Fruit fly (Drosophila melanogaster) whole organism, adult: Measurements from ENCODE around the gene CG43799.

ENCODE experiments used
- CG11617 ChIP-seq: fragments of 200-800 bp; sonication (Bioruptor generic); optimal IDR thresholded peaks from 2 replicates; lab custom pipeline; 2017; ENCODE audit warnings: mild to moderate bottlenecking, missing biosample characterization, missing genetic modification reagents, missing genetic modification characterization
- CG12768 ChIP-seq: fragments of 200-800 bp; sonication (Bioruptor generic); optimal IDR thresholded peaks from 2 replicates; lab custom pipeline; 2017; ENCODE audit warnings: missing biosample characterization, missing genetic modification characterization, mild to moderate bottlenecking, moderate library complexity, missing genetic modification reagents
- CG1620 ChIP-seq: fragments of 200-800 bp; sonication (Bioruptor generic); optimal IDR thresholded peaks from 2 replicates; lab custom pipeline; 2016; ENCODE audit warnings: missing biosample characterization, missing genetic modification characterization
- CG33017 ChIP-seq: fragments of 200-800 bp; sonication (Bioruptor generic); optimal IDR thresholded peaks from 2 replicates; lab custom pipeline; 2018; ENCODE audit warnings: missing biosample characterization, mild to moderate bottlenecking, missing genetic modification characterization, moderate library complexity
- CG5204 ChIP-seq: fragments of 200-800 bp; sonication (Bioruptor generic); optimal IDR thresholded peaks from 2 replicates; lab custom pipeline; 2016; ENCODE audit warnings: missing biosample characterization, missing genetic modification characterization
- CG7045 ChIP-seq: fragments of 200-800 bp; sonication (Bioruptor generic); optimal IDR thresholded peaks from 2 replicates; lab custom pipeline; 2017; ENCODE audit warnings: missing biosample characterization, mild to moderate bottlenecking, missing genetic modification characterization
- CG7101 ChIP-seq: fragments of 200-800 bp; sonication (Bioruptor generic); optimal IDR thresholded peaks from 2 replicates; lab custom pipeline; 2018; ENCODE audit warnings: missing biosample characterization, mild to moderate bottlenecking, missing genetic modification characterization, moderate library complexity
- Clk ChIP-seq: fragments of 200-800 bp; sonication (Bioruptor generic); optimal IDR thresholded peaks from 2 replicates; lab custom pipeline; 2017; ENCODE audit warnings: missing biosample characterization, missing genetic modification characterization
- Crg-1 ChIP-seq: fragments of 200-800 bp; sonication (Bioruptor generic); optimal IDR thresholded peaks from 2 replicates; lab custom pipeline; 2016; ENCODE audit warnings: missing biosample characterization, missing genetic modification characterization
- Hr96 ChIP-seq: fragments of 200-800 bp; sonication (Bioruptor generic); optimal IDR thresholded peaks from 2 replicates; lab custom pipeline; 2016; ENCODE audit warnings: missing biosample characterization, missing genetic modification characterization
- Mnt ChIP-seq: fragments of 200-800 bp; sonication (Bioruptor generic); optimal IDR thresholded peaks from 2 replicates; lab custom pipeline; 2016; ENCODE audit warnings: missing biosample characterization, mild to moderate bottlenecking, missing genetic modification characterization
- bab1 ChIP-seq: fragments of 200-800 bp; sonication (Bioruptor generic); optimal IDR thresholded peaks from 3 replicates; lab custom pipeline; 2019; ENCODE audit warnings: missing biosample characterization, mild to moderate bottlenecking, missing genetic modification characterization, moderate library complexity
- cic ChIP-seq: fragments of 200-800 bp; sonication (Bioruptor generic); optimal IDR thresholded peaks from 2 replicates; lab custom pipeline; 2017; ENCODE audit warnings: missing biosample characterization, mild to moderate bottlenecking, missing genetic modification characterization, moderate library complexity
- cnc ChIP-seq, 2 experiments: fragments of >200 bp; optimal IDR thresholded peaks; 2 replicates each; lab custom pipeline; 2017
- kay ChIP-seq: fragments of 200-800 bp; sonication (Bioruptor generic); peaks from one replicate; lab custom pipeline; 2016; ENCODE audit warnings: missing biosample characterization, missing genetic modification characterization, borderline replicate concordance
- ovo ChIP-seq: fragments of 200-800 bp; sonication (Bioruptor generic); optimal IDR thresholded peaks from 2 replicates; lab custom pipeline; 2016; ENCODE audit warnings: missing biosample characterization, missing genetic modification characterization
- pad ChIP-seq: fragments of 200-800 bp; sonication (Bioruptor generic); optimal IDR thresholded peaks from 3 replicates; lab custom pipeline; 2017; ENCODE audit warnings: missing biosample characterization, missing genetic modification characterization, mild to moderate bottlenecking, moderate library complexity, missing genetic modification reagents
- tj ChIP-seq: fragments of 200-800 bp; sonication (Bioruptor generic); optimal IDR thresholded peaks from 3 replicates; lab custom pipeline; 2017; ENCODE audit warnings: missing biosample characterization, mild to moderate bottlenecking, missing genetic modification characterization, moderate library complexity
- toe ChIP-seq: fragments of 200-800 bp; sonication (Bioruptor generic); optimal IDR thresholded peaks from 2 replicates; lab custom pipeline; 2016; ENCODE audit warnings: missing biosample characterization, missing genetic modification characterization

The CG43799 gene

dm6 chr2L:7259500-7259899, 32.0 kb downstream of the CG43799 start:
- TF ChIP-seq ovo (GFP tag; lab: Kevin White, UChicago) (no peak), cic (GFP tag; lab: Kevin White, UChicago) (no peak), bab1 (GFP tag; lab: Kevin White, UChicago) (no peak), CG7101 (tag; lab: Kevin White, UChicago) (no peak), CG12768 (GFP tag; lab: Kevin White, UChicago) (no peak), Clk (no peak), Hr96 (GFP tag; lab: Kevin White, UChicago) (no peak), toe (no peak), CG7045 (no peak), Mnt (GFP tag; lab: Kevin White, UChicago) (no peak), CG5204 (no peak), kay (GFP tag; lab: Kevin White, UChicago) (no peak)

- TF ChIP-seq kay (GFP tag; lab: Kevin White, UChicago) (peak; percentile 72), CG33017 (no peak), CG7045 (no peak), cnc (optimal IDR thresholded peaks at IDR 0.05; lab: Kevin White, UChicago) (no peak), CG1620 (GFP tag; lab: Kevin White, UChicago) (no peak), ovo (GFP tag; lab: Kevin White, UChicago) (no peak), cic (GFP tag; lab: Kevin White, UChicago) (no peak)
Observed at dm6 chr2L:7260251-7260650, 32.7 kb downstream of the CG43799 start.

- TF ChIP-seq cnc (optimal IDR thresholded peaks at IDR 0.05; lab: Kevin White, UChicago) (no peak), Mnt (GFP tag; lab: Kevin White, UChicago) (no peak), Hr96 (GFP tag; lab: Kevin White, UChicago) (no peak), Crg-1 (GFP tag; lab: Kevin White, UChicago) (no peak)
Observed at dm6 chr2L:7261989-7262388, 34.5 kb downstream of the CG43799 start.

dm6 chr2L:7262580-7262979, 35.0 kb downstream of the CG43799 start:
- TF ChIP-seq CG5204 (no peak), CG7101 (tag; lab: Kevin White, UChicago) (no peak), Mnt (GFP tag; lab: Kevin White, UChicago) (no peak), toe (no peak), kay (GFP tag; lab: Kevin White, UChicago) (no peak), CG12768 (GFP tag; lab: Kevin White, UChicago) (no peak), bab1 (GFP tag; lab: Kevin White, UChicago) (no peak), tj (GFP tag; lab: Kevin White, UChicago) (no peak), pad (GFP tag; lab: Kevin White, UChicago) (no peak), CG33017 (no peak), CG1620 (GFP tag; lab: Kevin White, UChicago) (no peak), Clk (no peak), Crg-1 (GFP tag; lab: Kevin White, UChicago) (no peak), CG11617 (GFP tag; lab: Kevin White, UChicago) (no peak)

- TF ChIP-seq CG5204, result no peak
- no peak for TF ChIP-seq Mnt (GFP tag; lab: Kevin White, UChicago)
- TF ChIP-seq kay (GFP tag; lab: Kevin White, UChicago), result no peak
- no peak for TF ChIP-seq Hr96 (GFP tag; lab: Kevin White, UChicago)
- TF ChIP-seq pad (GFP tag; lab: Kevin White, UChicago), result no peak
- TF ChIP-seq Crg-1 (GFP tag; lab: Kevin White, UChicago), result no peak
- no peak for TF ChIP-seq Clk
- TF ChIP-seq CG33017, result no peak
- no peak for TF ChIP-seq ovo (GFP tag; lab: Kevin White, UChicago)
- no peak for TF ChIP-seq CG1620 (GFP tag; lab: Kevin White, UChicago)
- TF ChIP-seq tj (GFP tag; lab: Kevin White, UChicago), result no peak
- no peak for TF ChIP-seq CG12768 (GFP tag; lab: Kevin White, UChicago)
- TF ChIP-seq cic (GFP tag; lab: Kevin White, UChicago), result no peak
- TF ChIP-seq CG11617 (GFP tag; lab: Kevin White, UChicago), result no peak
- TF ChIP-seq toe, result no peak
Observed at dm6 chr2L:7264396-7264795, 36.9 kb downstream of the CG43799 start.

dm6 chr2L:7264885-7265540, 37.5 kb downstream of the CG43799 start:
- no peak for TF ChIP-seq tj (GFP tag; lab: Kevin White, UChicago)
- TF ChIP-seq CG1620 (GFP tag; lab: Kevin White, UChicago), result no peak
- no peak for TF ChIP-seq CG7101 (tag; lab: Kevin White, UChicago)
- no peak for TF ChIP-seq Clk
- no peak for TF ChIP-seq Hr96 (GFP tag; lab: Kevin White, UChicago)
- TF ChIP-seq cic (GFP tag; lab: Kevin White, UChicago), result no peak
- TF ChIP-seq CG7045, result no peak
- no peak for TF ChIP-seq CG11617 (GFP tag; lab: Kevin White, UChicago)
- no peak for TF ChIP-seq pad (GFP tag; lab: Kevin White, UChicago)

- TF ChIP-seq cnc (optimal IDR thresholded peaks at IDR 0.05; lab: Kevin White, UChicago), result no peak
Observed at dm6 chr2L:7265970-7266369, 38.4 kb downstream of the CG43799 start.
